Worm (Caenorhabditis elegans) whole organism, L1 larva: Measurements from ENCODE around the gene paqr-1.

ENCODE experiments used
- C34B4.2 ChIP-seq: sonication (generic microtip); optimal IDR thresholded peaks from 2 replicates; lab custom pipeline; 2017; ENCODE audit warnings: mild to moderate bottlenecking, missing genetic modification characterization, missing compliant biosample characterization
- F16B12.6 ChIP-seq: fragments of 150-350 bp; optimal IDR thresholded peaks from 2 replicates; lab custom pipeline; 2014; ENCODE audit warnings: missing biosample characterization, missing genetic modification characterization
- aha-1 ChIP-seq: fragments of 150-350 bp; optimal IDR thresholded peaks from 2 replicates; lab custom pipeline; 2014; ENCODE audit warnings: missing biosample characterization, missing genetic modification characterization
- alr-1 ChIP-seq: fragments of 200-800 bp; sonication (Bioruptor generic); optimal IDR thresholded peaks from 2 replicates; lab custom pipeline; 2018; ENCODE audit warnings: borderline replicate concordance, mild to moderate bottlenecking, missing genetic modification characterization, missing compliant biosample characterization
- aly-2 ChIP-seq: fragments of 150-350 bp; optimal IDR thresholded peaks from 2 replicates; lab custom pipeline; 2014; ENCODE audit warnings: missing biosample characterization, missing genetic modification characterization
- ama-1 ChIP-seq: fragments of 150-350 bp; optimal IDR thresholded peaks from 2 replicates; lab custom pipeline; 2014
- ceh-63 ChIP-seq: fragments of 200-800 bp; sonication (Bioruptor generic); optimal IDR thresholded peaks from 2 replicates; lab custom pipeline; 2018; ENCODE audit warnings: mild to moderate bottlenecking, missing genetic modification characterization, missing compliant biosample characterization
- ces-1 ChIP-seq: fragments of 150-350 bp; optimal IDR thresholded peaks from 2 replicates; lab custom pipeline; 2014; ENCODE audit warnings: missing biosample characterization, missing genetic modification reagents, missing genetic modification characterization
- dpl-1 ChIP-seq, 3 experiments: fragments of 150-350 bp in 2 of 3; sonication (generic microtip) in 1 of 3; optimal IDR thresholded peaks; 2 replicates each; lab custom pipeline; 2014 to 2017; ENCODE audit warnings: missing biosample characterization in 3 of 3, missing genetic modification characterization in 3 of 3, missing genetic modification reagents in 3 of 3
- dsc-1 ChIP-seq: sonication (generic microtip); optimal IDR thresholded peaks from 2 replicates; lab custom pipeline; 2016; ENCODE audit warnings: mild to moderate bottlenecking, missing genetic modification characterization, missing compliant biosample characterization
- efl-1 ChIP-seq, 4 experiments: fragments of 150-350 bp; optimal IDR thresholded peaks in 3 of 4; peaks in 1 of 4; 1 replicate in 1 of 4; 2 replicates in 3 of 4; lab custom pipeline; 2014; ENCODE audit warnings: missing biosample characterization in 2 of 4, missing genetic modification characterization in 2 of 4, missing genetic modification reagents in 2 of 4
- egl-13 ChIP-seq: sonication (generic microtip); optimal IDR thresholded peaks from 2 replicates; lab custom pipeline; 2016; ENCODE audit warnings: missing genotype, missing genetic modification reagents, missing genetic modification characterization, missing compliant biosample characterization
- fkh-8 ChIP-seq: sonication (generic microtip); optimal IDR thresholded peaks from 2 replicates; lab custom pipeline; 2016; ENCODE audit warnings: mild to moderate bottlenecking, missing genetic modification characterization, missing compliant biosample characterization
- lin-35 ChIP-seq, 2 experiments: fragments of 150-350 bp; optimal IDR thresholded peaks; 2 replicates each; lab custom pipeline; 2014; ENCODE audit warnings: missing biosample characterization in 2 of 2, missing genetic modification characterization in 2 of 2, missing genetic modification reagents in 2 of 2
- lin-39 ChIP-seq: fragments of 150-350 bp; optimal IDR thresholded peaks from 2 replicates; lab custom pipeline; 2014; ENCODE audit warnings: missing biosample characterization, missing genetic modification reagents, missing genetic modification characterization
- mdl-1 ChIP-seq, 2 experiments: fragments of 150-350 bp; optimal IDR thresholded peaks; 2 replicates each; lab custom pipeline; 2014 to 2017; ENCODE audit warnings: missing biosample characterization in 2 of 2, missing genetic modification characterization in 2 of 2, inconsistent platforms in 1 of 2
- mef-2 ChIP-seq: fragments of 150-350 bp; optimal IDR thresholded peaks from 2 replicates; lab custom pipeline; 2014; ENCODE audit warnings: missing biosample characterization, missing genetic modification characterization
- nhr-11 ChIP-seq: fragments of 150-350 bp; optimal IDR thresholded peaks from 2 replicates; lab custom pipeline; 2014; ENCODE audit warnings: missing biosample characterization, missing genetic modification characterization
- nhr-12 ChIP-seq: sonication (generic microtip); optimal IDR thresholded peaks from 2 replicates; lab custom pipeline; 2017; ENCODE audit warnings: missing biosample characterization, missing genetic modification characterization
- nhr-47 ChIP-seq: sonication (generic microtip); optimal IDR thresholded peaks from 2 replicates; lab custom pipeline; 2016; ENCODE audit warnings: mild to moderate bottlenecking, missing genetic modification characterization, moderate library complexity, missing compliant biosample characterization
- nhr-76 ChIP-seq: sonication (generic microtip); optimal IDR thresholded peaks from 2 replicates; lab custom pipeline; 2017; ENCODE audit warnings: missing biosample characterization, missing genetic modification characterization
- nhr-84 ChIP-seq: sonication (generic microtip); optimal IDR thresholded peaks from 2 replicates; lab custom pipeline; 2017; ENCODE audit warnings: missing biosample characterization, missing genetic modification characterization
- nhr-85 ChIP-seq: sonication (generic microtip); peaks from one replicate; lab custom pipeline; 2016; ENCODE audit warnings: missing genetic modification characterization, inconsistent platforms, missing compliant biosample characterization
- skn-1 ChIP-seq: fragments of 150-350 bp; optimal IDR thresholded peaks from 2 replicates; lab custom pipeline; 2014; ENCODE audit warnings: missing biosample characterization, missing genetic modification characterization
- snpc-4 ChIP-seq: fragments of 150-350 bp; optimal IDR thresholded peaks from 2 replicates; lab custom pipeline; 2014; ENCODE audit warnings: missing biosample characterization, missing genetic modification characterization
- snu-23 ChIP-seq: sonication (generic microtip); optimal IDR thresholded peaks from 2 replicates; lab custom pipeline; 2016; ENCODE audit warnings: missing genetic modification characterization, missing compliant biosample characterization
- sox-4 ChIP-seq: sonication (generic microtip); optimal IDR thresholded peaks from 2 replicates; lab custom pipeline; 2016; ENCODE audit warnings: missing genetic modification characterization, missing compliant biosample characterization
- sptf-1 ChIP-seq: fragments of 150-350 bp; optimal IDR thresholded peaks from 2 replicates; lab custom pipeline; 2014; ENCODE audit warnings: missing biosample characterization, missing genetic modification characterization
- tbx-2 ChIP-seq: sonication (generic microtip); optimal IDR thresholded peaks from 2 replicates; lab custom pipeline; 2016; ENCODE audit warnings: missing genetic modification characterization, missing compliant biosample characterization
- unc-30 ChIP-seq: sonication (generic microtip); optimal IDR thresholded peaks from 2 replicates; lab custom pipeline; 2017; ENCODE audit warnings: missing biosample characterization, missing genetic modification characterization
- unc-86 ChIP-seq: sonication (generic microtip); optimal IDR thresholded peaks from 2 replicates; lab custom pipeline; 2016; ENCODE audit warnings: missing genetic modification characterization, missing compliant biosample characterization
- zag-1 ChIP-seq: fragments of 150-350 bp; optimal IDR thresholded peaks from 2 replicates; lab custom pipeline; 2014; ENCODE audit warnings: missing biosample characterization, missing genetic modification characterization
- ztf-11 ChIP-seq, 2 experiments: sonication (generic microtip); optimal IDR thresholded peaks; 2 replicates each; lab custom pipeline; 2016 to 2017; ENCODE audit warnings: missing genetic modification characterization in 2 of 2, missing biosample characterization in 1 of 2, missing compliant biosample characterization in 1 of 2

Gene paqr-1

ce11 chrIV:6572655-6573054 lies 17.4 kb upstream of the paqr-1 start:
- TF ChIP-seq efl-1 (optimal IDR thresholded peaks at IDR 0.05; lab: Kevin White, UChicago) (no peak), efl-1 (GFP tag; optimal IDR thresholded peaks at IDR 0.05 in 1 of 2; lab: Kevin White, UChicago) (peak in 1 of 2 experiments; percentile 84), nhr-11 (tag; lab: Kevin White, UChicago) (no peak), alr-1 (tag; lab: Kevin White, UChicago) (no peak), nhr-84 (no peak), aha-1 (tag; lab: Kevin White, UChicago) (no peak), egl-13 (tag; lab: Kevin White, UChicago) (no peak), nhr-12 (tag; lab: Kevin White, UChicago) (no peak), mef-2 (tag; lab: Kevin White, UChicago) (no peak), snu-23 (GFP tag; lab: Kevin White, UChicago) (peak; percentile 4), mdl-1 (tag; optimal IDR thresholded peaks at IDR 0.05; lab: Kevin White, UChicago) (no peak), ama-1 (lab: Kevin White, UChicago) (no peak), tbx-2 (tag; lab: Kevin White, UChicago) (no peak), zag-1 (tag; lab: Kevin White, UChicago) (no peak)

- TF ChIP-seq unc-86: no peak
- no peak for TF ChIP-seq dpl-1 (GFP tag; optimal IDR thresholded peaks at IDR 0.05; lab: Kevin White, UChicago)
- no peak for TF ChIP-seq dsc-1 (tag; lab: Kevin White, UChicago)
- TF ChIP-seq C34B4.2 (tag; lab: Kevin White, UChicago): no peak
- no peak for TF ChIP-seq snu-23 (GFP tag; lab: Kevin White, UChicago)
- no peak for TF ChIP-seq ceh-63 (GFP tag; lab: Kevin White, UChicago)
- no peak for TF ChIP-seq nhr-47 (tag; lab: Kevin White, UChicago)
- TF ChIP-seq sptf-1 (tag; lab: Kevin White, UChicago): no peak
- TF ChIP-seq lin-39: no peak
These were observed 17.0 kb upstream of the paqr-1 start, which contains the start of gene bicd-1 for ce11 chrIV:6572238-6572637. Gene bicd-1, minus strand, starts transcription at chrIV:6572338.

- no peak for TF ChIP-seq skn-1 (tag; lab: Kevin White, UChicago)
- TF ChIP-seq snpc-4: peak; percentile 13
These were observed 10.4 kb upstream of the paqr-1 start for ce11 chrIV:6565605-6566004.

ce11 chrIV:6562039-6562438 lies 6.8 kb upstream of the paqr-1 start:
- TF ChIP-seq F16B12.6 (tag; lab: Kevin White, UChicago): no peak
- no peak for TF ChIP-seq unc-30
- no peak for TF ChIP-seq aha-1 (tag; lab: Kevin White, UChicago)
- TF ChIP-seq dsc-1 (tag; lab: Kevin White, UChicago): no peak
- TF ChIP-seq lin-35 (GFP tag; optimal IDR thresholded peaks at IDR 0.05; lab: Kevin White, UChicago): no peak
- no peak for TF ChIP-seq aly-2 (tag; lab: Kevin White, UChicago)
- TF ChIP-seq ama-1 (lab: Kevin White, UChicago): no peak
- TF ChIP-seq ztf-11 (tag; optimal IDR thresholded peaks at IDR 0.05; lab: Kevin White, UChicago): no peak
- no peak for TF ChIP-seq fkh-8 (tag; lab: Kevin White, UChicago)
- no peak for TF ChIP-seq ces-1 (GFP tag; lab: Kevin White, UChicago)
- TF ChIP-seq nhr-76 (tag; lab: Kevin White, UChicago): no peak
- no peak for TF ChIP-seq sox-4
- no peak for TF ChIP-seq nhr-85
- TF ChIP-seq, all 84 proteins: peak for 0

- no peak for TF ChIP-seq ztf-11 (tag; optimal IDR thresholded peaks at IDR 0.05; lab: Kevin White, UChicago)
These were observed 5.2 kb upstream of the paqr-1 start, which contains the start of gene best-9 for ce11 chrIV:6560434-6560833. Gene best-9, plus strand, starts transcription at chrIV:6560734.
